Worm (Caenorhabditis elegans) whole organism, L4 larva: Measurements from ENCODE around the gene srz-44.
A peak's percentile ranks its signal among the peaks of the same experiment; 100 is the strongest.

Experiments
- D1046.2 ChIP-seq: fragments of 200-800 bp; sonication (Bioruptor generic); IDR thresholded peaks from 2 replicates; pipeline ENCODE4 v1.3.6; 2022; ENCODE audit warnings: missing genetic modification characterization, missing compliant biosample characterization
- F10B5.3 ChIP-seq: sonication (generic microtip); optimal IDR thresholded peaks from 2 replicates; lab custom pipeline; 2016; ENCODE audit warnings: mild to moderate bottlenecking, missing genetic modification characterization, missing compliant biosample characterization
- R02D3.7 ChIP-seq: fragments of 150-350 bp; sonication (generic microtip); optimal IDR thresholded peaks from 3 replicates; lab custom pipeline; 2014; ENCODE audit warnings: missing biosample characterization, missing genetic modification characterization
- T20F7.1 ChIP-seq: fragments of 200-800 bp; sonication (Bioruptor generic); optimal IDR thresholded peaks from 2 replicates; lab custom pipeline; 2018; ENCODE audit warnings: mild to moderate bottlenecking, missing genetic modification characterization, missing compliant biosample characterization
- T26A8.4 ChIP-seq: fragments of 200-800 bp; sonication (Bioruptor generic); IDR thresholded peaks from 2 replicates; pipeline ENCODE4 v1.3.6; 2022; ENCODE audit warnings: missing genetic modification characterization, missing compliant biosample characterization
- Y48G9A.11 ChIP-seq: fragments of 200-800 bp; sonication (Bioruptor generic); IDR thresholded peaks from 2 replicates; pipeline ENCODE4 v1.3.6; 2022; ENCODE audit warnings: missing genetic modification reagents, missing genetic modification characterization, missing compliant biosample characterization
- Y5F2A.4 ChIP-seq: fragments of 200-800 bp; sonication (Bioruptor generic); optimal IDR thresholded peaks from 2 replicates; lab custom pipeline; 2018; ENCODE audit warnings: mild to moderate bottlenecking, missing genetic modification characterization, missing compliant biosample characterization
- Y75B8A.6 ChIP-seq: fragments of 200-800 bp; sonication (Bioruptor generic); IDR thresholded peaks from 2 replicates; pipeline ENCODE4 v1.3.6; 2022; ENCODE audit warnings: missing genetic modification reagents, missing genetic modification characterization, missing compliant biosample characterization
- aha-1 ChIP-seq: fragments of 150-350 bp; peaks from one replicate; lab custom pipeline; 2014; ENCODE audit warnings: missing biosample characterization, missing genetic modification characterization
- aly-2 ChIP-seq: sonication (generic microtip); optimal IDR thresholded peaks from 2 replicates; lab custom pipeline; 2018; ENCODE audit warnings: missing biosample characterization, missing genetic modification characterization
- attf-4 ChIP-seq: sonication (generic microtip); optimal IDR thresholded peaks from 3 replicates; lab custom pipeline; 2017; ENCODE audit warnings: missing biosample characterization, missing genetic modification characterization
- ceh-28 ChIP-seq: fragments of 150-350 bp; optimal IDR thresholded peaks from 2 replicates; lab custom pipeline; 2014; ENCODE audit warnings: missing biosample characterization, missing genetic modification reagents, missing genetic modification characterization
- cey-2 ChIP-seq: sonication (generic microtip); optimal IDR thresholded peaks from 3 replicates; lab custom pipeline; 2017; ENCODE audit warnings: missing genetic modification characterization, mild to moderate bottlenecking, missing compliant biosample characterization, antibody characterized with exemption, borderline replicate concordance; ENCODE audit not compliant: insufficient read depth
- ctbp-1 ChIP-seq: fragments of 200-800 bp; sonication (Bioruptor generic); IDR thresholded peaks from 2 replicates; pipeline ENCODE4 v1.3.6; 2022; ENCODE audit warnings: missing genetic modification reagents, missing genetic modification characterization, missing compliant biosample characterization
- daf-8 ChIP-seq: fragments of 200-800 bp; sonication (Bioruptor generic); IDR thresholded peaks from 2 replicates; pipeline ENCODE4 v1.3.6; 2022; ENCODE audit warnings: missing genetic modification characterization, missing compliant biosample characterization
- dmd-6 ChIP-seq: fragments of 200-800 bp; sonication (Bioruptor generic); IDR thresholded peaks from 2 replicates; pipeline ENCODE4 v1.3.6; 2022; ENCODE audit warnings: missing genetic modification reagents, missing genetic modification characterization, missing compliant biosample characterization
- dmd-8 ChIP-seq: fragments of 200-800 bp; sonication (Bioruptor generic); IDR thresholded peaks from 2 replicates; pipeline ENCODE4 v1.3.6; 2022; ENCODE audit warnings: missing genetic modification characterization, missing compliant biosample characterization
- dmd-9 ChIP-seq: fragments of 200-800 bp; sonication (Bioruptor generic); IDR thresholded peaks from 2 replicates; pipeline ENCODE4 v1.3.6; 2022; ENCODE audit warnings: missing genetic modification reagents, missing genetic modification characterization, missing compliant biosample characterization
- dpl-1 ChIP-seq: fragments of 150-350 bp; optimal IDR thresholded peaks from 2 replicates; lab custom pipeline; 2014; ENCODE audit warnings: missing biosample characterization, missing genetic modification reagents, missing genetic modification characterization
- duxl-1 ChIP-seq: sonication (generic microtip); optimal IDR thresholded peaks from 2 replicates; lab custom pipeline; 2016; ENCODE audit warnings: mild to moderate bottlenecking, missing genetic modification characterization, moderate library complexity, missing compliant biosample characterization; ENCODE audit not compliant: poor library complexity
- dve-1 ChIP-seq: sonication (generic microtip); optimal IDR thresholded peaks from 2 replicates; lab custom pipeline; 2017; ENCODE audit warnings: antibody characterized with exemption, mild to moderate bottlenecking, missing genetic modification characterization, missing compliant biosample characterization; ENCODE audit not compliant: insufficient read depth
- egl-27 ChIP-seq: sonication (generic microtip); optimal IDR thresholded peaks from 3 replicates; lab custom pipeline; 2017; ENCODE audit warnings: missing biosample characterization, missing genetic modification reagents, missing genetic modification characterization
- fkh-10 ChIP-seq: fragments of 150-350 bp; optimal IDR thresholded peaks from 2 replicates; lab custom pipeline; 2014; ENCODE audit warnings: missing biosample characterization, missing genetic modification reagents, missing genetic modification characterization
- gei-8 ChIP-seq: fragments of 200-800 bp; sonication (Bioruptor generic); optimal IDR thresholded peaks from 2 replicates; lab custom pipeline; 2018; ENCODE audit warnings: mild to moderate bottlenecking, missing genetic modification characterization, missing compliant biosample characterization
- hmg-1.1 ChIP-seq: fragments of 200-800 bp; sonication (Bioruptor generic); IDR thresholded peaks from 2 replicates; pipeline ENCODE4 v1.3.6; 2022; ENCODE audit warnings: missing genetic modification reagents, missing genetic modification characterization, missing compliant biosample characterization
- jun-1 ChIP-seq: fragments of 150-350 bp; optimal IDR thresholded peaks from 2 replicates; lab custom pipeline; 2014; ENCODE audit warnings: missing biosample characterization, missing genetic modification reagents, missing genetic modification characterization
- lin-13 ChIP-seq: fragments of 150-350 bp; optimal IDR thresholded peaks from 2 replicates; lab custom pipeline; 2014; ENCODE audit warnings: missing biosample characterization, missing genetic modification reagents, missing genetic modification characterization
- lin-15B ChIP-seq: fragments of 150-350 bp; sonication (generic microtip); optimal IDR thresholded peaks from 3 replicates; lab custom pipeline; 2014; ENCODE audit warnings: missing biosample characterization, missing genetic modification characterization
- lin-29 ChIP-seq: fragments of 200-800 bp; sonication (Bioruptor generic); IDR thresholded peaks from 2 replicates; pipeline ENCODE4 v1.3.6; 2022; ENCODE audit warnings: missing genetic modification reagents, missing genetic modification characterization, missing compliant biosample characterization
- lin-39 ChIP-seq: fragments of 150-350 bp; optimal IDR thresholded peaks from 2 replicates; lab custom pipeline; 2014; ENCODE audit warnings: missing biosample characterization, missing genetic modification reagents, missing genetic modification characterization
- lir-3 ChIP-seq: sonication (generic microtip); optimal IDR thresholded peaks from 2 replicates; lab custom pipeline; 2016; ENCODE audit warnings: mild to moderate bottlenecking, missing genetic modification characterization, missing compliant biosample characterization
- mdt-29 ChIP-seq: fragments of 200-800 bp; sonication (Bioruptor generic); IDR thresholded peaks from 2 replicates; pipeline ENCODE4 v1.3.6; 2022; ENCODE audit warnings: missing genetic modification reagents, missing genetic modification characterization, missing compliant biosample characterization
- mep-1 ChIP-seq: fragments of 150-350 bp; sonication (generic microtip); optimal IDR thresholded peaks from 3 replicates; lab custom pipeline; 2014; ENCODE audit warnings: missing biosample characterization, missing genetic modification characterization
- mxl-2 ChIP-seq: fragments of 200-800 bp; sonication (Bioruptor generic); conservative IDR thresholded peaks from 2 replicates; pipeline ENCODE4 v1.3.6; 2022; ENCODE audit warnings: missing genetic modification reagents, missing genetic modification characterization, missing compliant biosample characterization
- nhr-10 ChIP-seq: fragments of 150-350 bp; optimal IDR thresholded peaks from 2 replicates; lab custom pipeline; 2014; ENCODE audit warnings: missing biosample characterization, missing genetic modification characterization
- nhr-102 ChIP-seq: sonication (generic microtip); optimal IDR thresholded peaks from 2 replicates; lab custom pipeline; 2016; ENCODE audit warnings: mild to moderate bottlenecking, missing genetic modification characterization, moderate library complexity, missing compliant biosample characterization
- nhr-111 ChIP-seq: fragments of 200-800 bp; sonication (Bioruptor generic); optimal IDR thresholded peaks from 2 replicates; lab custom pipeline; 2018; ENCODE audit warnings: mild to moderate bottlenecking, missing genetic modification characterization, missing compliant biosample characterization
- nhr-25 ChIP-seq: sonication (generic microtip); optimal IDR thresholded peaks from 2 replicates; lab custom pipeline; 2017; ENCODE audit warnings: missing genetic modification characterization, mild to moderate bottlenecking, missing compliant biosample characterization, antibody characterized with exemption, moderate library complexity, borderline replicate concordance; ENCODE audit not compliant: insufficient read depth
- nhr-41 ChIP-seq: fragments of 200-800 bp; sonication (Bioruptor generic); IDR thresholded peaks from 2 replicates; pipeline ENCODE4 v1.3.6; 2022; ENCODE audit warnings: missing genetic modification reagents, missing genetic modification characterization, missing compliant biosample characterization
- nhr-42 ChIP-seq: fragments of 200-800 bp; sonication (Bioruptor generic); IDR thresholded peaks from 2 replicates; pipeline ENCODE4 v1.3.6; 2022; ENCODE audit warnings: missing genetic modification characterization, missing compliant biosample characterization
- nhr-76 ChIP-seq: fragments of 150-350 bp; optimal IDR thresholded peaks from 2 replicates; lab custom pipeline; 2014; ENCODE audit warnings: missing biosample characterization, missing genetic modification characterization
- pqm-1 ChIP-seq: sonication (generic microtip); optimal IDR thresholded peaks from 2 replicates; lab custom pipeline; 2017; ENCODE audit warnings: missing biosample characterization, missing genetic modification characterization
- rbr-2 ChIP-seq: sonication (generic microtip); optimal IDR thresholded peaks from 2 replicates; lab custom pipeline; 2016; ENCODE audit warnings: missing genotype, missing genetic modification characterization, missing compliant biosample characterization
- sdz-12 ChIP-seq: fragments of 200-800 bp; sonication (Bioruptor generic); optimal IDR thresholded peaks from 2 replicates; lab custom pipeline; 2018; ENCODE audit warnings: mild to moderate bottlenecking, missing genetic modification characterization, missing compliant biosample characterization
- skn-1 ChIP-seq: fragments of 150-350 bp; optimal IDR thresholded peaks from 2 replicates; lab custom pipeline; 2014; ENCODE audit warnings: missing biosample characterization, missing genetic modification characterization
- tag-97 ChIP-seq: fragments of 200-800 bp; sonication (Bioruptor generic); IDR thresholded peaks from 2 replicates; pipeline ENCODE4 v1.3.6; 2022; ENCODE audit warnings: missing genetic modification characterization, missing compliant biosample characterization
- unc-39 ChIP-seq: sonication (generic microtip); optimal IDR thresholded peaks from 2 replicates; lab custom pipeline; 2017; ENCODE audit warnings: missing biosample characterization, missing genetic modification characterization
- vab-7 ChIP-seq: fragments of 200-800 bp; sonication (Bioruptor generic); IDR thresholded peaks from 2 replicates; pipeline ENCODE4 v1.3.6; 2022; ENCODE audit warnings: missing genetic modification reagents, missing genetic modification characterization, missing compliant biosample characterization
- zag-1 ChIP-seq: fragments of 150-350 bp; optimal IDR thresholded peaks from 2 replicates; lab custom pipeline; 2014; ENCODE audit warnings: missing biosample characterization, missing genetic modification characterization
- zfp-2 ChIP-seq: sonication (generic microtip); optimal IDR thresholded peaks from 2 replicates; lab custom pipeline; 2016; ENCODE audit warnings: mild to moderate bottlenecking, missing genetic modification characterization, missing compliant biosample characterization
- zip-11 ChIP-seq: fragments of 200-800 bp; sonication (Bioruptor generic); IDR thresholded peaks from 2 replicates; pipeline ENCODE4 v1.3.6; 2022; ENCODE audit warnings: missing genetic modification characterization, missing compliant biosample characterization
- zip-2 ChIP-seq: fragments of 150-350 bp; optimal IDR thresholded peaks from 2 replicates; lab custom pipeline; 2014; ENCODE audit warnings: missing biosample characterization, missing genetic modification characterization
- ztf-11 ChIP-seq: fragments of 150-350 bp; optimal IDR thresholded peaks from 2 replicates; lab custom pipeline; 2014; ENCODE audit warnings: missing biosample characterization, missing genetic modification characterization

Gene srz-44

ce11 chrV:15666718-15667117 lies 28.0 kb upstream of the srz-44 start (continued):
- no peak for TF ChIP-seq mxl-2 (GFP tag; lab: Robert Waterston, UW)
- no peak for TF ChIP-seq nhr-41
- TF ChIP-seq zfp-2 (tag; lab: Kevin White, UChicago): no peak
- no peak for TF ChIP-seq fkh-10 (GFP tag; lab: Kevin White, UChicago)
- no peak for TF ChIP-seq tag-97 (GFP tag; lab: Robert Waterston, UW)
- no peak for TF ChIP-seq D1046.2 (GFP tag; lab: Robert Waterston, UW)
- TF ChIP-seq dmd-6 (GFP tag; lab: Robert Waterston, UW): peak; percentile 99
- no peak for TF ChIP-seq Y75B8A.6
- TF ChIP-seq dpl-1 (GFP tag; lab: Kevin White, UChicago): no peak
- TF ChIP-seq vab-7 (GFP tag; lab: Robert Waterston, UW): no peak
- no peak for TF ChIP-seq lin-13
- no peak for TF ChIP-seq daf-8
- no peak for TF ChIP-seq T20F7.1 (GFP tag; lab: Kevin White, UChicago)
- TF ChIP-seq ztf-11 (tag; lab: Kevin White, UChicago): no peak
- no peak for TF ChIP-seq dmd-8 (GFP tag; lab: Robert Waterston, UW)
- no peak for TF ChIP-seq jun-1 (tag; lab: Kevin White, UChicago)
- no peak for TF ChIP-seq nhr-111 (GFP tag; lab: Kevin White, UChicago)
- no peak for TF ChIP-seq T26A8.4
- no peak for TF ChIP-seq aha-1
- TF ChIP-seq sdz-12: no peak
- TF ChIP-seq nhr-25: no peak
- no peak for TF ChIP-seq zip-2 (tag; lab: Kevin White, UChicago)
- peak; percentile 70 for TF ChIP-seq nhr-102
- no peak for TF ChIP-seq Y5F2A.4 (GFP tag; lab: Kevin White, UChicago)
- TF ChIP-seq lir-3: no peak
- no peak for TF ChIP-seq cey-2 (tag; lab: Kevin White, UChicago)
- no peak for TF ChIP-seq Y48G9A.11 (GFP tag; lab: Robert Waterston, UW)
- no peak for TF ChIP-seq nhr-42 (GFP tag; lab: Robert Waterston, UW)
- no peak for TF ChIP-seq unc-39 (tag; lab: Kevin White, UChicago)
- no peak for TF ChIP-seq egl-27 (tag; lab: Kevin White, UChicago)
- TF ChIP-seq nhr-10: no peak
- no peak for TF ChIP-seq ceh-28
- no peak for TF ChIP-seq nhr-76 (tag; lab: Kevin White, UChicago)
- TF ChIP-seq hmg-1.1 (GFP tag; lab: Robert Waterston, UW): no peak
- TF ChIP-seq attf-4 (tag; lab: Kevin White, UChicago): no peak
- peak; percentile 90 for TF ChIP-seq pqm-1 (tag; lab: Kevin White, UChicago)
- no peak for TF ChIP-seq lin-29 (GFP tag; lab: Robert Waterston, UW)
- TF ChIP-seq zip-11 (GFP tag; lab: Robert Waterston, UW): no peak
- TF ChIP-seq aly-2 (tag; lab: Kevin White, UChicago): no peak
- no peak for TF ChIP-seq skn-1
- peak; percentile 96 for TF ChIP-seq dve-1 (tag; lab: Kevin White, UChicago)
- TF ChIP-seq ctbp-1 (GFP tag; lab: Robert Waterston, UW): no peak
- no peak for TF ChIP-seq duxl-1 (tag; lab: Kevin White, UChicago)
- no peak for TF ChIP-seq F10B5.3 (tag; lab: Kevin White, UChicago)
- TF ChIP-seq dmd-9: no peak
- no peak for TF ChIP-seq R02D3.7 (tag; lab: Kevin White, UChicago)
- 0 out of 2 replicates have a peak, but pooled peaks have one; percentile 24 for TF ChIP-seq mdt-29 (GFP tag; lab: Robert Waterston, UW)
- TF ChIP-seq rbr-2 (tag; lab: Kevin White, UChicago): no peak
- no peak for TF ChIP-seq mep-1 (tag; lab: Kevin White, UChicago)
- TF ChIP-seq zag-1 (tag; lab: Kevin White, UChicago): no peak
- TF ChIP-seq lin-39 (tag; lab: Kevin White, UChicago): no peak
- TF ChIP-seq lin-15B (tag; lab: Kevin White, UChicago): no peak
- no peak for TF ChIP-seq gei-8 (GFP tag; lab: Kevin White, UChicago)
